Worm (Caenorhabditis elegans) whole organism, L1 larva: ENCODE results near the gene ZK370.6.

Experiments used
- F16B12.6 ChIP-seq: fragments of 150-350 bp; optimal IDR thresholded peaks from 2 replicates; lab custom pipeline; 2014; ENCODE audit warnings: missing biosample characterization, missing genetic modification characterization
- Y116A8C.19 ChIP-seq: sonication (generic microtip); optimal IDR thresholded peaks from 2 replicates; lab custom pipeline; 2016; ENCODE audit warnings: missing compliant biosample characterization, missing genetic modification characterization, borderline replicate concordance
- aha-1 ChIP-seq: fragments of 150-350 bp; optimal IDR thresholded peaks from 2 replicates; lab custom pipeline; 2014; ENCODE audit warnings: missing biosample characterization, missing genetic modification characterization
- alr-1 ChIP-seq: fragments of 200-800 bp; sonication (Bioruptor generic); optimal IDR thresholded peaks from 2 replicates; lab custom pipeline; 2018; ENCODE audit warnings: borderline replicate concordance, mild to moderate bottlenecking, missing genetic modification characterization, missing compliant biosample characterization
- ama-1 ChIP-seq: fragments of 150-350 bp; optimal IDR thresholded peaks from 2 replicates; lab custom pipeline; 2014
- blmp-1 ChIP-seq: fragments of 150-350 bp; optimal IDR thresholded peaks from 2 replicates; lab custom pipeline; 2014; ENCODE audit warnings: missing biosample characterization, missing genetic modification characterization
- ceh-63 ChIP-seq: fragments of 200-800 bp; sonication (Bioruptor generic); optimal IDR thresholded peaks from 2 replicates; lab custom pipeline; 2018; ENCODE audit warnings: mild to moderate bottlenecking, missing genetic modification characterization, missing compliant biosample characterization
- ceh-8 ChIP-seq: fragments of 200-800 bp; sonication (Bioruptor generic); optimal IDR thresholded peaks from 2 replicates; lab custom pipeline; 2018; ENCODE audit warnings: mild to moderate bottlenecking, missing genetic modification characterization, moderate library complexity, missing compliant biosample characterization
- ceh-82 ChIP-seq, 3 experiments: fragments of 150-350 bp in 1 of 3; sonication (generic microtip) in 2 of 3; optimal IDR thresholded peaks; 2 replicates each; lab custom pipeline; 2014 to 2017; ENCODE audit warnings: missing biosample characterization in 3 of 3, missing genetic modification characterization in 3 of 3
- dpl-1 ChIP-seq, 3 experiments: fragments of 150-350 bp in 2 of 3; sonication (generic microtip) in 1 of 3; optimal IDR thresholded peaks; 2 replicates each; lab custom pipeline; 2014 to 2017; ENCODE audit warnings: missing biosample characterization in 3 of 3, missing genetic modification characterization in 3 of 3, missing genetic modification reagents in 3 of 3
- dsc-1 ChIP-seq: sonication (generic microtip); optimal IDR thresholded peaks from 2 replicates; lab custom pipeline; 2016; ENCODE audit warnings: mild to moderate bottlenecking, missing genetic modification characterization, missing compliant biosample characterization
- efl-1 ChIP-seq, 4 experiments: fragments of 150-350 bp; optimal IDR thresholded peaks in 3 of 4; peaks in 1 of 4; 1 replicate in 1 of 4; 2 replicates in 3 of 4; lab custom pipeline; 2014; ENCODE audit warnings: missing biosample characterization in 2 of 4, missing genetic modification characterization in 2 of 4, missing genetic modification reagents in 2 of 4
- efl-3 ChIP-seq: fragments of 200-800 bp; sonication (Bioruptor generic); optimal IDR thresholded peaks from 2 replicates; lab custom pipeline; 2018; ENCODE audit warnings: mild to moderate bottlenecking, missing genetic modification characterization, missing compliant biosample characterization
- elt-3 ChIP-seq, 6 experiments: fragments of 150-350 bp in 1 of 6; sonication (generic microtip); optimal IDR thresholded peaks; 2 replicates each; lab custom pipeline; 2017 to 2018; ENCODE audit warnings: missing biosample characterization in 6 of 6, missing genetic modification characterization in 6 of 6, inconsistent platforms in 1 of 6
- ets-5 ChIP-seq: fragments of 200-800 bp; sonication (Bioruptor generic); IDR thresholded peaks from 2 replicates; pipeline ENCODE4 v1.3.6; 2022; ENCODE audit warnings: missing genetic modification characterization, missing compliant biosample characterization
- fkh-8 ChIP-seq: sonication (generic microtip); optimal IDR thresholded peaks from 2 replicates; lab custom pipeline; 2016; ENCODE audit warnings: mild to moderate bottlenecking, missing genetic modification characterization, missing compliant biosample characterization
- hlh-4 ChIP-seq: sonication (generic microtip); optimal IDR thresholded peaks from 2 replicates; lab custom pipeline; 2016; ENCODE audit warnings: mild to moderate bottlenecking, missing genetic modification characterization, missing compliant biosample characterization
- irx-1 ChIP-seq: sonication (generic microtip); optimal IDR thresholded peaks from 2 replicates; lab custom pipeline; 2016; ENCODE audit warnings: missing genetic modification characterization, missing compliant biosample characterization
- isw-1 ChIP-seq: fragments of 200-800 bp; sonication (Bioruptor generic); IDR thresholded peaks from 2 replicates; pipeline ENCODE4 v1.3.6; 2022; ENCODE audit warnings: missing genetic modification characterization, missing compliant biosample characterization
- lin-13 ChIP-seq: fragments of 150-350 bp; optimal IDR thresholded peaks from 2 replicates; lab custom pipeline; 2014; ENCODE audit warnings: missing biosample characterization, missing genetic modification reagents, missing genetic modification characterization
- lin-14 ChIP-seq: fragments of 200-800 bp; sonication (Bioruptor generic); optimal IDR thresholded peaks from 2 replicates; lab custom pipeline; 2018; ENCODE audit warnings: mild to moderate bottlenecking, missing genetic modification characterization, moderate library complexity, missing compliant biosample characterization
- lin-35 ChIP-seq, 2 experiments: fragments of 150-350 bp; optimal IDR thresholded peaks; 2 replicates each; lab custom pipeline; 2014; ENCODE audit warnings: missing biosample characterization in 2 of 2, missing genetic modification characterization in 2 of 2, missing genetic modification reagents in 2 of 2
- lin-39 ChIP-seq: fragments of 150-350 bp; optimal IDR thresholded peaks from 2 replicates; lab custom pipeline; 2014; ENCODE audit warnings: missing biosample characterization, missing genetic modification reagents, missing genetic modification characterization
- lsy-2 ChIP-seq, 2 experiments: fragments of 150-350 bp; optimal IDR thresholded peaks; 2 replicates each; lab custom pipeline; 2014; ENCODE audit warnings: missing biosample characterization in 2 of 2, missing genetic modification characterization in 2 of 2
- mdl-1 ChIP-seq, 2 experiments: fragments of 150-350 bp; optimal IDR thresholded peaks; 2 replicates each; lab custom pipeline; 2014 to 2017; ENCODE audit warnings: missing biosample characterization in 2 of 2, missing genetic modification characterization in 2 of 2, inconsistent platforms in 1 of 2
- mep-1 ChIP-seq: fragments of 150-350 bp; optimal IDR thresholded peaks from 2 replicates; lab custom pipeline; 2014; ENCODE audit warnings: missing biosample characterization, missing genetic modification characterization
- nhr-19 ChIP-seq: fragments of 200-800 bp; sonication (Bioruptor generic); conservative IDR thresholded peaks from 2 replicates; pipeline ENCODE4 v1.3.6; 2022; ENCODE audit warnings: missing genetic modification characterization, missing compliant biosample characterization
- nhr-28 ChIP-seq: fragments of 150-350 bp; optimal IDR thresholded peaks from 2 replicates; lab custom pipeline; 2014; ENCODE audit warnings: missing biosample characterization, missing genetic modification characterization
- nhr-71 ChIP-seq: sonication (generic microtip); optimal IDR thresholded peaks from 2 replicates; lab custom pipeline; 2016; ENCODE audit warnings: mild to moderate bottlenecking, missing genetic modification characterization, moderate library complexity, missing compliant biosample characterization
- nhr-76 ChIP-seq: sonication (generic microtip); optimal IDR thresholded peaks from 2 replicates; lab custom pipeline; 2017; ENCODE audit warnings: missing biosample characterization, missing genetic modification characterization
- nhr-77 ChIP-seq: fragments of 150-350 bp; optimal IDR thresholded peaks from 2 replicates; lab custom pipeline; 2014; ENCODE audit warnings: missing biosample characterization, missing genetic modification characterization
- nhr-85 ChIP-seq: sonication (generic microtip); peaks from one replicate; lab custom pipeline; 2016; ENCODE audit warnings: missing genetic modification characterization, inconsistent platforms, missing compliant biosample characterization
- pag-3 ChIP-seq: sonication (generic microtip); optimal IDR thresholded peaks from 2 replicates; lab custom pipeline; 2017; ENCODE audit warnings: missing genetic modification characterization, mild to moderate bottlenecking, missing compliant biosample characterization, antibody characterized with exemption, borderline replicate concordance; ENCODE audit not compliant: insufficient read depth
- pax-3 ChIP-seq: fragments of 200-800 bp; sonication (Bioruptor generic); optimal IDR thresholded peaks from 2 replicates; lab custom pipeline; 2018; ENCODE audit warnings: mild to moderate bottlenecking, missing genetic modification characterization, moderate library complexity, missing compliant biosample characterization
- rnt-1 ChIP-seq: sonication (generic microtip); optimal IDR thresholded peaks from 2 replicates; lab custom pipeline; 2016; ENCODE audit warnings: mild to moderate bottlenecking, missing genetic modification characterization, moderate library complexity, missing compliant biosample characterization
- skn-1 ChIP-seq: fragments of 150-350 bp; optimal IDR thresholded peaks from 2 replicates; lab custom pipeline; 2014; ENCODE audit warnings: missing biosample characterization, missing genetic modification characterization
- snu-23 ChIP-seq: sonication (generic microtip); optimal IDR thresholded peaks from 2 replicates; lab custom pipeline; 2016; ENCODE audit warnings: missing genetic modification characterization, missing compliant biosample characterization
- sptf-1 ChIP-seq: fragments of 150-350 bp; optimal IDR thresholded peaks from 2 replicates; lab custom pipeline; 2014; ENCODE audit warnings: missing biosample characterization, missing genetic modification characterization
- tbx-2 ChIP-seq: sonication (generic microtip); optimal IDR thresholded peaks from 2 replicates; lab custom pipeline; 2016; ENCODE audit warnings: missing genetic modification characterization, missing compliant biosample characterization
- tlp-1 ChIP-seq: fragments of 150-350 bp; optimal IDR thresholded peaks from 2 replicates; lab custom pipeline; 2014; ENCODE audit warnings: missing biosample characterization, missing genetic modification characterization
- unc-130 ChIP-seq: fragments of 150-350 bp; optimal IDR thresholded peaks from 2 replicates; lab custom pipeline; 2017; ENCODE audit warnings: missing biosample characterization, missing genetic modification characterization, inconsistent platforms
- unc-62 ChIP-seq: fragments of 150-350 bp; optimal IDR thresholded peaks from 2 replicates; lab custom pipeline; 2014; ENCODE audit warnings: missing biosample characterization, missing genetic modification reagents, missing genetic modification characterization
- vab-15 ChIP-seq: sonication (generic microtip); optimal IDR thresholded peaks from 2 replicates; lab custom pipeline; 2017; ENCODE audit warnings: missing genotype, mild to moderate bottlenecking, missing genetic modification characterization, missing compliant biosample characterization
- xbp-1 ChIP-seq: sonication (generic microtip); optimal IDR thresholded peaks from 2 replicates; lab custom pipeline; 2016; ENCODE audit warnings: missing genetic modification characterization, missing compliant biosample characterization
- zag-1 ChIP-seq: fragments of 150-350 bp; optimal IDR thresholded peaks from 2 replicates; lab custom pipeline; 2014; ENCODE audit warnings: missing biosample characterization, missing genetic modification characterization
- zip-4 ChIP-seq: fragments of 200-800 bp; sonication (Bioruptor generic); optimal IDR thresholded peaks from 2 replicates; lab custom pipeline; 2018; ENCODE audit warnings: mild to moderate bottlenecking, missing genetic modification characterization, moderate library complexity, missing compliant biosample characterization
- ztf-11 ChIP-seq, 2 experiments: sonication (generic microtip); optimal IDR thresholded peaks; 2 replicates each; lab custom pipeline; 2016 to 2017; ENCODE audit warnings: missing genetic modification characterization in 2 of 2, missing biosample characterization in 1 of 2, missing compliant biosample characterization in 1 of 2
- ztf-4 ChIP-seq: fragments of 150-350 bp; optimal IDR thresholded peaks from 2 replicates; lab custom pipeline; 2014; ENCODE audit warnings: missing biosample characterization, missing genetic modification characterization

ZK370.6 gene

DNA sequence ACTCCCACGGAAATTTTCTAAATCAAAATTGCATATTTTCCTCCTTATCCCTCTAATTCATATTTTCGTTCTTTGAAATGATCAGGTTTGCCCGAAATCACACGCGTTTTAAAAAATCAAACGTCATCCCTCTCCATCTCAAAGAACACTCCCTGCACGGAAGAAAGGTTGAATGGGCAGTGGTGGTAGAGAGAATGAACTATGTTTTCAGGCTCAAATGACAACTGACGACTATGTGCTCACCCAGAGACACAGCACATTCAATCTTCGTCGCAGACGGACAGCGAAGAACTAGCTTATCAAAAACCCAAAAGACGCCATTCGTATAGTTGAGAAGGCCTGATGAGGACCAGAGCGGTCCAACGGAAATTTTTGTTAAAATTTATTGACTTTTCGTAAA, 3.9 kb downstream of the ZK370.6 start:
- no peak for TF ChIP-seq ztf-4 (tag; lab: Kevin White, UChicago)
- no peak for TF ChIP-seq ceh-63 (GFP tag; lab: Kevin White, UChicago)
- no peak for TF ChIP-seq aha-1 (tag; lab: Kevin White, UChicago)
- no peak for TF ChIP-seq nhr-28 (tag; lab: Kevin White, UChicago)
- no peak for TF ChIP-seq blmp-1 (tag; lab: Kevin White, UChicago)
- TF ChIP-seq tbx-2 (tag; lab: Kevin White, UChicago): no peak
- TF ChIP-seq lin-35 (GFP tag; optimal IDR thresholded peaks at IDR 0.05; lab: Kevin White, UChicago): peak; percentile 18 to 45
- peak in 1 of 3 experiments; percentile 3 for TF ChIP-seq dpl-1 (GFP tag; optimal IDR thresholded peaks at IDR 0.05; lab: Kevin White, UChicago)
- TF ChIP-seq efl-1 (optimal IDR thresholded peaks at IDR 0.05; lab: Kevin White, UChicago): peak in 1 of 2 experiments; percentile 10
- peak; percentile 3 to 84 for TF ChIP-seq efl-1 (GFP tag; optimal IDR thresholded peaks at IDR 0.05 in 1 of 2; lab: Kevin White, UChicago)
- no peak for TF ChIP-seq isw-1 (GFP tag; lab: Robert Waterston, UW)
- peak in 1 of 2 experiments; percentile 23 for TF ChIP-seq lsy-2 (tag; optimal IDR thresholded peaks at IDR 0.05; lab: Kevin White, UChicago)
- TF ChIP-seq nhr-19 (GFP tag; lab: Robert Waterston, UW): peak; percentile 54
- TF ChIP-seq hlh-4: no peak
- TF ChIP-seq nhr-71 (tag; lab: Kevin White, UChicago): peak; percentile 38
- TF ChIP-seq snu-23 (GFP tag; lab: Kevin White, UChicago): peak; percentile 25
- peak; percentile 42 for TF ChIP-seq lin-14 (GFP tag; lab: Kevin White, UChicago)
- TF ChIP-seq mdl-1 (tag; optimal IDR thresholded peaks at IDR 0.05; lab: Kevin White, UChicago): peak in 1 of 2 experiments; percentile 27
- peak; percentile 63 for TF ChIP-seq rnt-1 (tag; lab: Kevin White, UChicago)

DNA sequence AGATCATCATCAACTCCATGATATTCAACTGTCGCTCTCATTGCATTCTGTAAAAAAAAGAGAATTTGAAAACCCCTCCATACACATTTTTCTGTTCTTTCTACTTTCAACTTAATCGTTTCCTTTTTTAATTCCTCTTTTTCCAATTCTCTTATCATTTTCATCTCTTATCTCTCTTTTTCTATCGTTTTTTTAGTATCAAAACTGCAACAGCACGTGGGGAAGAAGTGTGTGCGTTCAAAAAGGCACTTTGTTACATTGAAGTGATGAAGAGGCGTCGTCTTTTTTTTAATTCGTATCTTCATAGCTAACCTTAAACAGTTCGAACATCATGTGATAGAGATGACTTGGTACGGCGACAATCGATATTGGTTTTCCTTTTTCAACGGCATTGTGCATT, 4.5 kb downstream of the ZK370.6 start:
- TF ChIP-seq vab-15 (tag; lab: Kevin White, UChicago): no peak
- no peak for TF ChIP-seq unc-62 (GFP tag; lab: Kevin White, UChicago)
- TF ChIP-seq alr-1 (tag; lab: Kevin White, UChicago): no peak
- TF ChIP-seq ztf-11 (tag; optimal IDR thresholded peaks at IDR 0.05; lab: Kevin White, UChicago): no peak
- TF ChIP-seq ets-5 (GFP tag; lab: Robert Waterston, UW): no peak
- TF ChIP-seq xbp-1 (tag; lab: Kevin White, UChicago): no peak
- TF ChIP-seq nhr-76 (tag; lab: Kevin White, UChicago): no peak
- no peak for TF ChIP-seq ceh-8 (GFP tag; lab: Kevin White, UChicago)
- TF ChIP-seq nhr-77 (tag; lab: Kevin White, UChicago): no peak
- peak; percentile 30; the same call in 1 of the 2 replicates for TF ChIP-seq nhr-19 (GFP tag; lab: Robert Waterston, UW)
- TF ChIP-seq irx-1 (tag; lab: Kevin White, UChicago): no peak
- TF ChIP-seq ceh-63 (GFP tag; lab: Kevin White, UChicago): no peak
- no peak for TF ChIP-seq Y116A8C.19 (tag; lab: Kevin White, UChicago)
- no peak for TF ChIP-seq dsc-1
- peak; percentile 70 for TF ChIP-seq snu-23 (GFP tag; lab: Kevin White, UChicago)
- no peak for TF ChIP-seq tlp-1 (tag; lab: Kevin White, UChicago)
- no peak for TF ChIP-seq F16B12.6 (tag; lab: Kevin White, UChicago)
- TF ChIP-seq pag-3 (tag; lab: Kevin White, UChicago): no peak
- no peak for TF ChIP-seq ceh-82 (tag; optimal IDR thresholded peaks at IDR 0.05; lab: Kevin White, UChicago)
- peak in 1 of 2 experiments; percentile 39 for TF ChIP-seq efl-1 (optimal IDR thresholded peaks at IDR 0.05; lab: Kevin White, UChicago)
- TF ChIP-seq efl-1 (GFP tag; optimal IDR thresholded peaks at IDR 0.05 in 1 of 2; lab: Kevin White, UChicago): peak; percentile 23 to 93
- TF ChIP-seq pax-3 (tag; lab: Kevin White, UChicago): no peak
- TF ChIP-seq sptf-1: no peak
- TF ChIP-seq tbx-2 (tag; lab: Kevin White, UChicago): peak; percentile 31
- peak; percentile 90 for TF ChIP-seq nhr-85 (tag; lab: Kevin White, UChicago)
- TF ChIP-seq efl-3 (GFP tag; lab: Kevin White, UChicago): no peak
- TF ChIP-seq lin-39 (tag; lab: Kevin White, UChicago): no peak
- TF ChIP-seq fkh-8 (tag; lab: Kevin White, UChicago): no peak
- peak; percentile 11 for TF ChIP-seq unc-130
- TF ChIP-seq elt-3 (tag; optimal IDR thresholded peaks at IDR 0.05; lab: Kevin White, UChicago): peak in 5 of 6 experiments; percentile 24 to 98 (median 76)
- TF ChIP-seq hlh-4: no peak
- TF ChIP-seq ama-1 (lab: Kevin White, UChicago): no peak
- TF ChIP-seq lin-14 (GFP tag; lab: Kevin White, UChicago): peak; percentile 86
- TF ChIP-seq zip-4: no peak
- no peak for TF ChIP-seq skn-1 (tag; lab: Kevin White, UChicago)
- TF ChIP-seq blmp-1 (tag; lab: Kevin White, UChicago): peak; percentile 74
- TF ChIP-seq lin-13 (GFP tag; lab: Kevin White, UChicago): no peak
- TF ChIP-seq zag-1: no peak
- TF ChIP-seq aha-1 (tag; lab: Kevin White, UChicago): no peak
- TF ChIP-seq lin-35 (GFP tag; optimal IDR thresholded peaks at IDR 0.05; lab: Kevin White, UChicago): peak in 1 of 2 experiments; percentile 77
- peak; percentile 5 for TF ChIP-seq mep-1 (tag; lab: Kevin White, UChicago)
- TF ChIP-seq isw-1 (GFP tag; lab: Robert Waterston, UW): no peak
